Worm (Caenorhabditis elegans): Measurements from ENCODE around the gene ndx-9.

ce11 chrIV:10964688-10965087 lies 47.1 kb downstream of the ndx-9 start:
- no peak for TF ChIP-seq jun-1 (tag; optimal IDR thresholded peaks at IDR 0.05)
- TF ChIP-seq nhr-77 (tag; optimal IDR thresholded peaks at IDR 0.05): no peak
- no peak for TF ChIP-seq tbx-2 (tag; optimal IDR thresholded peaks at IDR 0.05)
- TF ChIP-seq alr-1 (tag; optimal IDR thresholded peaks at IDR 0.05; ENCODE audit: borderline replicate concordance): no peak
- no peak for TF ChIP-seq unc-130 (tag; optimal IDR thresholded peaks at IDR 0.05)
- no peak for TF ChIP-seq ceh-90 (tag; optimal IDR thresholded peaks at IDR 0.05)
- TF ChIP-seq mdl-1 (tag; optimal IDR thresholded peaks at IDR 0.05): peak in 1 of 2 experiments; percentile 9
- no peak for TF ChIP-seq swsn-7 (tag; optimal IDR thresholded peaks at IDR 0.05)
- no peak for TF ChIP-seq aha-1 (tag; optimal IDR thresholded peaks at IDR 0.05)
- TF ChIP-seq ces-1 (GFP tag; optimal IDR thresholded peaks at IDR 0.05): no peak
- no peak for TF ChIP-seq unc-30 (tag; optimal IDR thresholded peaks at IDR 0.05)
- no peak for TF ChIP-seq sup-37 (GFP tag; optimal IDR thresholded peaks at IDR 0.05)
- no peak for TF ChIP-seq dpl-1 (GFP tag; optimal IDR thresholded peaks at IDR 0.05)
- no peak for TF ChIP-seq fkh-8 (tag; optimal IDR thresholded peaks at IDR 0.05)

Data from whole organism, L1 larva.